Fruit fly (Drosophila melanogaster): ENCODE measurements around the gene CG9098.

The CG9098 gene

DNA sequence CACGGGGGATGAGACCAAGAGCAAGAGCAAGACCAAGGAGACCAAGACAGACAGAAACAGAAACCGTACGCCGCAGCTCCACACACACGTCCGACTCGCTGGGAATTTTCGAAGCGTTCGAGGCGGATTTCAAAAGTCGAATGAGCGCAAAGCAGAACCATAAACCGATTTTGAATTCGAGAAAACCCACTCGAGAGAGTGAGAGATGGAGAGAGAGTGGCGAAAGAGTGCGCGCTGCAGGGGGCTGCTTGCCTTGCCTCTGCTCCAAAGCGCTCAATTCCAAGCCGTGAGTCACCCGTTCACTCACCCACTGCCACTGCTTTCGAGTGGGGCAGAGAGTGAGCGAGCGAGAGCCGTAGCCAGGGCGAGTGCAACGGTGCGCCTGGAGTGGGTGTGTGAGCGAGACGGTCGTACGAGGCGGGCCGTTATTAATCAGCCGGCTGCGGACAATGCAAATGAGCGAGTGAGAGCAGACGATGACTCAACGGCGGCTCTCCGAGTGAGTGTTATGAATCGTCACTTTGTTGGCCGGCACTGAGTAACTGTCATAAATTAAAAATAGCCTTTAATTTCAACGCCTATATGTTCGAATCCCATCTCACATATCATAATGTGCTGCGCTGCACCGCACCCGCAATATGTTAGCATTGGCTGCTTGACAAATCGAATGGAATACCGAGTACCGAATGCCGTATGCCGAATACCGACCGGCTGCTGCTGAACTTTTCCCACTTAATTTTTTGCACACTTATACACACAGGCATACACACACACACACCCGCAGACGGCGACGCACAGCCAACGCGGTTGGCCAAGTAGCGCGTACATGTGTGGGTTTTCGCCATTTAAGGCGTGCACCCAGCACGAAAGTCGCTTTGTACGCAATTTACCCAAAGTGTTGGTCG is 31.9 kb downstream of the CG9098 start (continued):
- TF ChIP-seq gt (GFP tag; IDR thresholded peaks at IDR 0.05) (no peak), caup (GFP tag; optimal IDR thresholded peaks at IDR 0.05; ENCODE audit: severe bottlenecking) (peak; percentile 19), Kr (GFP tag; optimal IDR thresholded peaks at IDR 0.05) (no peak), CG18599 (GFP tag; optimal IDR thresholded peaks at IDR 0.05) (peak; percentile 67), tin (GFP tag; optimal IDR thresholded peaks at IDR 0.05) (peak; percentile 1), CG10431 (GFP tag; optimal IDR thresholded peaks at IDR 0.05) (peak; percentile 35), CG7745 (tag; optimal IDR thresholded peaks at IDR 0.05) (peak; percentile 100), NC2α (GFP tag; optimal IDR thresholded peaks at IDR 0.05) (no peak), MTF-1 (GFP tag; optimal IDR thresholded peaks at IDR 0.05; ENCODE audit: borderline replicate concordance) (peak; percentile 49), Side (GFP tag; optimal IDR thresholded peaks at IDR 0.05) (peak; percentile 39), nerfin-1 (tag; optimal IDR thresholded peaks at IDR 0.05) (peak; percentile 32), CG8359 (GFP tag; optimal IDR thresholded peaks at IDR 0.05; ENCODE audit: borderline replicate concordance) (peak; percentile 12), CG18011 (GFP tag; optimal IDR thresholded peaks at IDR 0.05) (peak; percentile 13), NC2β (GFP tag; optimal IDR thresholded peaks at IDR 0.05) (peak; percentile 28), CG8924 (tag; optimal IDR thresholded peaks at IDR 0.05) (peak; percentile 23), ewg (GFP tag; optimal IDR thresholded peaks at IDR 0.05) (no peak), zen2 (GFP tag; IDR thresholded peaks at IDR 0.05; ENCODE audit: partially characterized antibody) (no peak), Sox100B (GFP tag; optimal IDR thresholded peaks at IDR 0.05) (no peak), ind (GFP tag; optimal IDR thresholded peaks at IDR 0.05) (no peak), CG4328 (GFP tag; optimal IDR thresholded peaks at IDR 0.05) (peak; percentile 0), CG13296 (GFP tag; optimal IDR thresholded peaks at IDR 0.05) (peak; percentile 53), tap (tag; optimal IDR thresholded peaks at IDR 0.05) (peak; percentile 56), wdn (GFP tag; IDR thresholded peaks at IDR 0.05) (no peak), CG6813 (GFP tag; optimal IDR thresholded peaks at IDR 0.05) (peak; percentile 64), CG12769 (tag; optimal IDR thresholded peaks at IDR 0.05) (peak; percentile 23), sens (GFP tag) (peak; percentile 82), oc (tag; optimal IDR thresholded peaks at IDR 0.05) (peak; percentile 16), vfl (GFP tag; optimal IDR thresholded peaks at IDR 0.05) (no peak), CG6689 (GFP tag; IDR thresholded peaks at IDR 0.05) (no peak), maf-S (GFP tag; optimal IDR thresholded peaks at IDR 0.05) (no peak), CG33557 (GFP tag; optimal IDR thresholded peaks at IDR 0.05) (peak; percentile 32), insv (GFP tag; optimal IDR thresholded peaks at IDR 0.05) (peak in 1 of 2 experiments; percentile 37), CG3281 (GFP tag; optimal IDR thresholded peaks at IDR 0.05) (peak; percentile 34), phol (tag; optimal IDR thresholded peaks at IDR 0.05) (no peak), kay (GFP tag; optimal IDR thresholded peaks at IDR 0.05) (peak; percentile 98), CG34422 (GFP tag; IDR thresholded peaks at IDR 0.05) (no peak), CG30403 (GFP tag; optimal IDR thresholded peaks at IDR 0.05) (no peak), Jarid2 (GFP tag; optimal IDR thresholded peaks at IDR 0.05) (peak; percentile 82), CG10321 (GFP tag; IDR thresholded peaks at IDR 0.05) (no peak), gsb-n (tag; optimal IDR thresholded peaks at IDR 0.05) (peak; percentile 5), CG6854 (GFP tag; optimal IDR thresholded peaks at IDR 0.05) (peak; percentile 65), Sin3A (optimal IDR thresholded peaks at IDR 0.05) (peak; percentile 3), sug (tag; optimal IDR thresholded peaks at IDR 0.05) (peak; percentile 99), sd (tag; optimal IDR thresholded peaks at IDR 0.05) (peak; percentile 41), BtbVII (GFP tag; optimal IDR thresholded peaks at IDR 0.05) (peak; percentile 73), lbe (GFP tag; optimal IDR thresholded peaks at IDR 0.05) (peak; percentile 70), CG16863 (GFP tag; optimal IDR thresholded peaks at IDR 0.05) (no peak), Max (GFP tag; optimal IDR thresholded peaks at IDR 0.05) (no peak)

All from whole organism, embryonic.